Worm (Caenorhabditis elegans): ENCODE results near the gene ins-17.

The ins-17 gene

DNA sequence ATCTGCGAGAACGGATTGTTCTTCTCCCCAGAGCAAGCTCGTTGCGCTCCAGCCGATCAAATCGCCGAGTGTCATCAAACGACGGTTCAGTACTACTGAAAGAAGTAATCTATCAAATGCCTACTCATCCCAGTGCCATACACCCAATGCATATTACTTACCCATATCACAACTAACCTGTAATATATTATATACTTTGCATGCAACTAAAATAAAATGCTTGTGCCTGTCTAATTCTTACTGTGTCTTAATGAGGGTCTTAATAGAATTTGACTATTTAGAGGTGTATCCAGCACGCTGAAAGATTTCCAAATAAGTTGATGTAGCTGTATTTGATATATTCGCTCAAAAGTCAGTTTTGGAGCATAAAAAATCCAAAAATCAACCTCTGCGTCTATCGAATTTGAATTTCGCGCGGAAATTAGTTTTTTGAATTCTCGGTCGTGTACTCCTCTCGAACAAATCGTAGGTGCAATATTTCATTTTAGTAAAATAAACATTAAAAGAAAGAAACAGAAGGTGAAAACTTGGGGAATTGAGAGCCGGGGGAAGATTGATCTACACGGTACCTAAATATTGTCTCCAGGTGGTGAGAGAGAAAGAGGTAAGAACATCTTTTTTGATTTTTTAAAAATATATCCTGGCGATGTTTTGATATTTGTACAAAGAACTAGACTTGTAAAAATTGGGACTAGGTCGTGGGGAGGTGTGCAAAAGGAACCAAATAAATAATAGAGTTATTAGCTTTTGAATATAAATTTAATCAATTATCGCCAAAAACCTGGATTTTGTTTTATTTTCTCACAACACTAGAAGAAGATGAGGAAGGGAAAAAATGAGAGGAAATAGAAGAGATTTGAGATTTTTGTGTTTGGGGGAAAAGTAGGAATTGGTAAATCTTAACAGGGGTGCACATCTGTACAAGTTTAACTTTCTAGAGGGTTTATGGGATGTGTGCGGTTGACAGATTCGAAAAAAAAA lies 14.1 kb upstream of the ins-17 start (continued):
- 0 out of 2 replicates have a peak, but pooled peaks have one; percentile 37 for TF ChIP-seq K11D2.4 (GFP tag; IDR thresholded peaks at IDR 0.05)
- no peak for TF ChIP-seq mel-28 (tag; optimal IDR thresholded peaks at IDR 0.05; ENCODE audit: borderline replicate concordance)
- peak; percentile 51 for TF ChIP-seq lsl-1 (GFP tag; optimal IDR thresholded peaks at IDR 0.05)
- peak; percentile 52 for TF ChIP-seq ceh-79 (tag; optimal IDR thresholded peaks at IDR 0.05)
- TF ChIP-seq nhr-90 (tag; optimal IDR thresholded peaks at IDR 0.05): no peak
- TF ChIP-seq ceh-91 (GFP tag; IDR thresholded peaks at IDR 0.05): peak; percentile 57
- TF ChIP-seq gei-17 (GFP tag; optimal IDR thresholded peaks at IDR 0.05): peak; percentile 17
- peak; percentile 59 for TF ChIP-seq efl-1 (GFP tag; optimal IDR thresholded peaks at IDR 0.05)
- TF ChIP-seq B0035.1 (tag; optimal IDR thresholded peaks at IDR 0.05): no peak
- TF ChIP-seq tbx-9 (tag; optimal IDR thresholded peaks at IDR 0.05; ENCODE audit: borderline replicate concordance): peak; percentile 54
- no peak for TF ChIP-seq T07F8.4 (tag; optimal IDR thresholded peaks at IDR 0.05)
- TF ChIP-seq K12H6.12 (tag; optimal IDR thresholded peaks at IDR 0.05): peak; percentile 48
- TF ChIP-seq repo-1 (tag; optimal IDR thresholded peaks at IDR 0.05): peak; percentile 95
- TF ChIP-seq bed-1 (GFP tag; IDR thresholded peaks at IDR 0.05): no peak
- no peak for TF ChIP-seq Y67H2A.10 (GFP tag; conservative IDR thresholded peaks at IDR 0.05)
- TF ChIP-seq pbrm-1 (GFP tag; IDR thresholded peaks at IDR 0.05): no peak
- TF ChIP-seq zim-3 (tag; optimal IDR thresholded peaks at IDR 0.05): peak; percentile 58
- TF ChIP-seq snpc-1.1 (tag; optimal IDR thresholded peaks at IDR 0.05; ENCODE audit: insufficient read depth): peak; percentile 39
- no peak; the same call in none of the 2 replicates for TF ChIP-seq ceh-100 (GFP tag; IDR thresholded peaks at IDR 0.05)
- no peak for TF ChIP-seq sptf-2 (GFP tag; optimal IDR thresholded peaks at IDR 0.05)
- TF ChIP-seq mes-4 (tag; optimal IDR thresholded peaks at IDR 0.05): peak; percentile 28
- TF ChIP-seq hmg-1.2 (GFP tag; IDR thresholded peaks at IDR 0.05): peak; percentile 53
- peak; percentile 48; the same call in 1 of the 2 replicates for TF ChIP-seq hmg-20 (GFP tag; IDR thresholded peaks at IDR 0.05)
- TF ChIP-seq ztf-26 (tag; optimal IDR thresholded peaks at IDR 0.05): peak; percentile 40
- TF ChIP-seq egrh-3 (GFP tag; IDR thresholded peaks at IDR 0.05): no peak
- no peak for TF ChIP-seq F57A8.1 (GFP tag; optimal IDR thresholded peaks at IDR 0.05)
- no peak for TF ChIP-seq sdz-38 (tag; optimal IDR thresholded peaks at IDR 0.05)
- TF ChIP-seq ztf-22 (GFP tag; optimal IDR thresholded peaks at IDR 0.05): no peak
- TF ChIP-seq aptf-2 (GFP tag; conservative IDR thresholded peaks at IDR 0.05): 0 out of 2 replicates have a peak, but pooled peaks have one; percentile 41
- TF ChIP-seq B0261.1 (tag; optimal IDR thresholded peaks at IDR 0.05): peak; percentile 27
- peak; percentile 67 for TF ChIP-seq fkh-3 (tag; optimal IDR thresholded peaks at IDR 0.05)
- TF ChIP-seq F55B11.4 (tag; optimal IDR thresholded peaks at IDR 0.05; ENCODE audit: borderline replicate concordance, insufficient read depth): no peak
- peak; percentile 69 for TF ChIP-seq Y79H2A.3 (GFP tag; conservative IDR thresholded peaks at IDR 0.05)
- TF ChIP-seq snpc-4 (GFP tag; optimal IDR thresholded peaks at IDR 0.05): no peak
- peak in 2 of 4 experiments; percentile 45 to 49 for TF ChIP-seq snpc-4 (tag; optimal IDR thresholded peaks at IDR 0.05)
- peak; percentile 69 for TF ChIP-seq F52B5.7 (tag; optimal IDR thresholded peaks at IDR 0.05)
- no peak for TF ChIP-seq pha-4 (tag; optimal IDR thresholded peaks at IDR 0.05)
- TF ChIP-seq athp-1 (tag; optimal IDR thresholded peaks at IDR 0.05): peak; percentile 92
- TF ChIP-seq tlf-1 (GFP tag; optimal IDR thresholded peaks at IDR 0.05): peak; percentile 88
- TF ChIP-seq C06A6.2 (GFP tag; conservative IDR thresholded peaks at IDR 0.05): no peak
- peak; percentile 17 for TF ChIP-seq ama-1 (optimal IDR thresholded peaks at IDR 0.05)
- TF ChIP-seq ama-1 (GFP tag; optimal IDR thresholded peaks at IDR 0.05): peak; percentile 18 to 39

Data from whole organism, young adult.